Fruit fly (Drosophila melanogaster) whole organism, adult: ENCODE data around the gene Src64B.

Experiments
- Clk ChIP-seq: fragments of 200-800 bp; sonication (Bioruptor generic); optimal IDR thresholded peaks from 2 replicates; lab custom pipeline; 2017; ENCODE audit warnings: missing biosample characterization, missing genetic modification characterization
- Crg-1 ChIP-seq: fragments of 200-800 bp; sonication (Bioruptor generic); optimal IDR thresholded peaks from 2 replicates; lab custom pipeline; 2016; ENCODE audit warnings: missing biosample characterization, missing genetic modification characterization
- kay ChIP-seq: fragments of 200-800 bp; sonication (Bioruptor generic); peaks from one replicate; lab custom pipeline; 2016; ENCODE audit warnings: missing biosample characterization, missing genetic modification characterization, borderline replicate concordance

dm6 chr3L:4550153-4550802 is 75.7 kb downstream of the Src64B start:
- TF ChIP-seq Crg-1 (GFP tag; lab: Kevin White, UChicago) (no peak), Clk (GFP tag; lab: Kevin White, UChicago) (no peak), kay (GFP tag; lab: Kevin White, UChicago) (no peak)
